Worm (Caenorhabditis elegans): ENCODE results near the gene Y49F6B.6.

- TF ChIP-seq ztf-18 (tag; optimal IDR thresholded peaks at IDR 0.05) (no peak), hsf-1 (GFP tag; IDR thresholded peaks at IDR 0.05) (no peak), ceh-91 (GFP tag; IDR thresholded peaks at IDR 0.05) (no peak), B0019.2 (GFP tag; conservative IDR thresholded peaks at IDR 0.05) (no peak), B0336.3 (GFP tag; IDR thresholded peaks at IDR 0.05) (no peak), F55B11.4 (tag; optimal IDR thresholded peaks at IDR 0.05; ENCODE audit: borderline replicate concordance, insufficient read depth) (no peak), Y79H2A.3 (GFP tag; conservative IDR thresholded peaks at IDR 0.05) (no peak), egl-44 (GFP tag; IDR thresholded peaks at IDR 0.05) (no peak)
Measured at ce11 chrII:3452421-3452820, 20.5 kb upstream of the Y49F6B.6 start, which contains the start of gene C16C8.12.

Measured in whole organism, young adult.